Fruit fly (Drosophila melanogaster): ENCODE data around the gene Whamy.
A peak's percentile ranks its signal among the peaks of the same experiment; 100 is the strongest.

Whamy gene

DNA sequence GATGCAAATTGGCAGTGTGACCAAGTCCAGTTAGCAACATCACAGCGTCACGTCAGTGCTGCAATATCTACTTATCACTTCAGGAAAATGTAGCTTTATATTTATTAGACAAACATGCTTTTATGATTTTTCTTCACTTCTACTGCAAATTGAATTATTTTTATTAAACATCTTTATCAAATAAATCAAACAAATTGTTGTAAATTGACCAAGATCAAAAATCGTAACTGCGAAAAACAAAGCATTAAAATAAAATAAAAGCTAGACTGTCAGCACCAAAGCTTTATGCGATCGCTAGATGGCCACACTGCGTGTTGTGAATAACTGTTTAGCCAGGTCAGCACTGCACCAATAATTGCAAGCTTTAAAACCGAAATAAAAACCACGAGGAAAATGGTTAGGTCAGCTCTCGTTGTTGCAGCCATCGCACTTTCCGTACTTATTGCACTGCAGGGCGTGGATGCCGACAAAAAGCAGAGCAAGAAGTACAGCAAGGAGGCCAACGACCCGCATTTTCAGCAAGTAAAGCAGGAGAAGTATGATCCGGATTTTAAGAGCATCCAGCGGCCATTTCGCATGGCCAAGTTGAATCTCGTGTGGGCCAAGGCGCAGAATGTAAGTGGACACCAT is 17.1 kb upstream of the Whamy start, which contains the start of the genes CG12945 and CG8507 (continued):
- TF ChIP-seq sob (GFP tag; IDR thresholded peaks at IDR 0.05) (peak; percentile 8; the same call in 1 of the 2 replicates), HmgZ (tag; optimal IDR thresholded peaks at IDR 0.05) (peak; percentile 77), D (optimal IDR thresholded peaks at IDR 0.05) (no peak), D (GFP tag; optimal IDR thresholded peaks at IDR 0.05) (no peak), Oaz (GFP tag; IDR thresholded peaks at IDR 0.05) (no peak), Ets65A (GFP tag) (peak; percentile 91), CG32767 (GFP tag; IDR thresholded peaks at IDR 0.05) (no peak), CkIIα-i1 (GFP tag; IDR thresholded peaks at IDR 0.05) (no peak), CG16815 (GFP tag; optimal IDR thresholded peaks at IDR 0.05) (peak; percentile 11), insv (GFP tag; optimal IDR thresholded peaks at IDR 0.05) (no peak), sug (tag; optimal IDR thresholded peaks at IDR 0.05) (peak; percentile 71), salm (tag; optimal IDR thresholded peaks at IDR 0.05) (no peak), HLH4C (GFP tag; IDR thresholded peaks at IDR 0.05; ENCODE audit: partially characterized antibody) (no peak), CG8765 (GFP tag; IDR thresholded peaks at IDR 0.05) (no peak), Hsf (GFP tag; optimal IDR thresholded peaks at IDR 0.05) (peak; percentile 63), CG10209 (GFP tag; optimal IDR thresholded peaks at IDR 0.05) (peak; percentile 16), Myb (GFP tag; optimal IDR thresholded peaks at IDR 0.05) (peak; percentile 72), CG31224 (GFP tag; IDR thresholded peaks at IDR 0.05) (peak; percentile 20; the same call in 1 of the 2 replicates), pho (GFP tag; optimal IDR thresholded peaks at IDR 0.05) (peak; percentile 33), Mad (GFP tag; optimal IDR thresholded peaks at IDR 0.05) (peak; percentile 39), gfzf (GFP tag; optimal IDR thresholded peaks at IDR 0.05) (peak; percentile 79), CG17361 (GFP tag; IDR thresholded peaks at IDR 0.05) (peak; percentile 69), row (GFP tag; IDR thresholded peaks at IDR 0.05) (peak; percentile 93), zf30C (GFP tag; optimal IDR thresholded peaks at IDR 0.05) (no peak), CG12942 (GFP tag; optimal IDR thresholded peaks at IDR 0.05) (peak; percentile 35), MBD-R2 (GFP tag; IDR thresholded peaks at IDR 0.05) (peak; percentile 75), CG9817 (tag; optimal IDR thresholded peaks at IDR 0.05) (peak; percentile 62), CG3281 (GFP tag; optimal IDR thresholded peaks at IDR 0.05) (peak; percentile 17), Max (GFP tag; optimal IDR thresholded peaks at IDR 0.05) (peak; percentile 63), oc (tag; optimal IDR thresholded peaks at IDR 0.05) (no peak), sisA (GFP tag; IDR thresholded peaks at IDR 0.05) (no peak), hkb (optimal IDR thresholded peaks at IDR 0.05) (no peak), hkb (GFP tag; IDR thresholded peaks at IDR 0.05) (no peak), Eip74EF (GFP tag; optimal IDR thresholded peaks at IDR 0.05) (no peak), CG1024 (GFP tag; IDR thresholded peaks at IDR 0.05) (no peak), lilli (GFP tag; optimal IDR thresholded peaks at IDR 0.05) (peak; percentile 63), CG7372 (GFP tag; IDR thresholded peaks at IDR 0.05) (no peak), nom (GFP tag; optimal IDR thresholded peaks at IDR 0.05) (peak; percentile 8), CG17912 (GFP tag; optimal IDR thresholded peaks at IDR 0.05) (no peak), CG15514 (GFP tag; optimal IDR thresholded peaks at IDR 0.05) (peak; percentile 40), mam (GFP tag; optimal IDR thresholded peaks at IDR 0.05) (peak; percentile 44), cg (GFP tag; optimal IDR thresholded peaks at IDR 0.05) (no peak), crp (GFP tag; optimal IDR thresholded peaks at IDR 0.05) (peak in 1 of 2 experiments; percentile 8), gcm (GFP tag; optimal IDR thresholded peaks at IDR 0.05) (peak; percentile 37), CG6254 (GFP tag; optimal IDR thresholded peaks at IDR 0.05) (no peak), CG18011 (GFP tag; optimal IDR thresholded peaks at IDR 0.05) (peak; percentile 28), Dad (GFP tag; optimal IDR thresholded peaks at IDR 0.05) (peak; percentile 26), CG18619 (GFP tag; optimal IDR thresholded peaks at IDR 0.05) (peak; percentile 14), CG17328 (GFP tag; IDR thresholded peaks at IDR 0.05) (no peak), ab (GFP tag; optimal IDR thresholded peaks at IDR 0.05) (no peak), run (tag; optimal IDR thresholded peaks at IDR 0.05) (no peak)

All from whole organism, embryonic.